Fruit fly (Drosophila melanogaster): ENCODE measurements around the gene CG4440.

CG4440 gene

DNA sequence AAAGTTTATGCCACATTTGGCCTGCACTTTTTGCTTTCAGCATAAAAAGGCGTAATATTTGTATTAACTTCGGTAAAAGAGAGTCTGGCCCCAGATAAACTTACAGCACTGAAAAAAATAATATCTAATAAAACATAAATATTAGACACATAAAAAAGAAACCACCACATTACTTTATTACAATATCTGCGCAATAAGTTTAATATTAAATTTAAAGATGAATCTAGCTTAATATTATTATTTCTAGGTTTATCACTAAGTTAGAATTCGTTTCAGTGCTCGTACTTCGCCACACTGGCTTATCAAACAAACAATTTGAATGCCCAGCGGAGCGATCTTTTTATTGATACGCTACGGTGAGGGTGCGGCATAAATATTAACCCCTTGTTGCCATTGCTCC, 28.1 kb downstream of the CG4440 start (continued):
- TF ChIP-seq Ptx1 (GFP tag; IDR thresholded peaks at IDR 0.05) = 0 out of 2 replicates have a peak, but pooled peaks have one; percentile 46

- TF ChIP-seq crol (GFP tag; IDR thresholded peaks at IDR 0.05) = no peak
- TF ChIP-seq pb (GFP tag; optimal IDR thresholded peaks at IDR 0.05) = no peak
- TF ChIP-seq Antp (GFP tag; optimal IDR thresholded peaks at IDR 0.05) = no peak
- TF ChIP-seq MBD-R2 (GFP tag; IDR thresholded peaks at IDR 0.05) = no peak
- TF ChIP-seq amos (GFP tag; IDR thresholded peaks at IDR 0.05; ENCODE audit: partially characterized antibody) = no peak
- TF ChIP-seq run (tag; optimal IDR thresholded peaks at IDR 0.05) = no peak
- no peak for TF ChIP-seq CG30020 (tag; optimal IDR thresholded peaks at IDR 0.05)
Measured at dm6 chr2L:16365603-16366002, 35.9 kb downstream of the CG4440 start, which contains the start of gene jhamt. TSS of gene jhamt (plus strand) at chr2L:16365903.

- TF ChIP-seq prd (optimal IDR thresholded peaks at IDR 0.05) (no peak), prd (GFP tag; IDR thresholded peaks at IDR 0.05) (no peak), twi (tag; optimal IDR thresholded peaks at IDR 0.05) (no peak), Sin3A (optimal IDR thresholded peaks at IDR 0.05) (no peak), pfk (GFP tag; optimal IDR thresholded peaks at IDR 0.05) (no peak), CG14860 (GFP tag; IDR thresholded peaks at IDR 0.05; ENCODE audit: partially characterized antibody) (no peak), H15 (GFP tag; IDR thresholded peaks at IDR 0.05) (no peak), Mrtf (GFP tag; IDR thresholded peaks at IDR 0.05) (no peak), CG8765 (GFP tag; IDR thresholded peaks at IDR 0.05) (no peak), Nf-YB (GFP tag; optimal IDR thresholded peaks at IDR 0.05) (no peak), org-1 (GFP tag; optimal IDR thresholded peaks at IDR 0.05) (no peak), CG7963 (GFP tag; IDR thresholded peaks at IDR 0.05; ENCODE audit: partially characterized antibody) (no peak), crol (GFP tag; IDR thresholded peaks at IDR 0.05) (no peak), tap (tag; optimal IDR thresholded peaks at IDR 0.05) (no peak), CG15479 (GFP tag; optimal IDR thresholded peaks at IDR 0.05) (no peak), CG34376 (GFP tag; optimal IDR thresholded peaks at IDR 0.05) (no peak), jing (GFP tag; optimal IDR thresholded peaks at IDR 0.05) (no peak), odd (GFP tag; optimal IDR thresholded peaks at IDR 0.05) (no peak), CG12104 (GFP tag; optimal IDR thresholded peaks at IDR 0.05) (no peak), cad (GFP tag; optimal IDR thresholded peaks at IDR 0.05) (no peak), CG12071 (GFP tag; optimal IDR thresholded peaks at IDR 0.05) (no peak), CG34422 (GFP tag; IDR thresholded peaks at IDR 0.05) (no peak), CG18262 (tag; optimal IDR thresholded peaks at IDR 0.05) (peak; percentile 46), Hr39 (optimal IDR thresholded peaks at IDR 0.05) (no peak), PHDP (tag; optimal IDR thresholded peaks at IDR 0.05) (no peak), Blimp-1 (GFP tag; optimal IDR thresholded peaks at IDR 0.05) (peak; percentile 10), ap (GFP tag; IDR thresholded peaks at IDR 0.05) (no peak), CG8924 (tag; optimal IDR thresholded peaks at IDR 0.05) (peak; percentile 2), CG18011 (GFP tag; optimal IDR thresholded peaks at IDR 0.05) (no peak), H2.0 (GFP tag; IDR thresholded peaks at IDR 0.05) (no peak), grau (tag; optimal IDR thresholded peaks at IDR 0.05) (no peak), CG11085 (GFP tag; IDR thresholded peaks at IDR 0.05) (no peak), CG6791 (GFP tag; IDR thresholded peaks at IDR 0.05; ENCODE audit: partially characterized antibody) (no peak), abd-A (tag; optimal IDR thresholded peaks at IDR 0.05) (no peak), Hmr (GFP tag; optimal IDR thresholded peaks at IDR 0.05) (no peak), CG3838 (GFP tag; optimal IDR thresholded peaks at IDR 0.05) (no peak), CG2678 (tag; optimal IDR thresholded peaks at IDR 0.05) (peak; percentile 46), CG15011 (GFP tag; optimal IDR thresholded peaks at IDR 0.05) (no peak), CG5245 (GFP tag; optimal IDR thresholded peaks at IDR 0.05) (no peak), ara (GFP tag; IDR thresholded peaks at IDR 0.05) (no peak), sima (GFP tag; optimal IDR thresholded peaks at IDR 0.05) (no peak), CG31224 (GFP tag; IDR thresholded peaks at IDR 0.05) (no peak)
Measured at dm6 chr2L:16374691-16375090, 45.0 kb downstream of the CG4440 start.
